Fruit fly (Drosophila melanogaster): Measurements from ENCODE around the gene Sarm.

DNA sequence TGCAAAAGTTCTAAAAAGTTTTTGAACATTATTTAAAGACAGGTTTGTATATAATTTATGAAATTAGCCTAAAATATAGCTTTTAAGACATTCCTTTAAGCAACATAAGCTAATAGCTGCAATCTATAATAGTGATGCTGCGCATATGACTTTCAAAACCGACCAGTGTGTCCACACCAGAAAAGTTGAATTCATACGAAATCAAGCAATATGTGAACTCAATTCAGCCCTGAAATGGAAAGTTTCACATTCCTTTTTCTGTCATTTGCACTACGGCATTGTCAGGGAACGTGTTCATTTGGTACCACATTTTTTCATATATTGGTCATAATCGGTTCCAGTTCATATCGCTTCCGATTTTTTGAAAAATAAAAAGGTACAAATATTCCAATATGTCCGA lies 45.2 kb downstream of the Sarm start, which contains the start of gene fan:
- TF ChIP-seq CG8301 (tag; optimal IDR thresholded peaks at IDR 0.05) (no peak), gl (tag; optimal IDR thresholded peaks at IDR 0.05) (no peak), CG12605 (GFP tag; IDR thresholded peaks at IDR 0.05) (no peak), CG32121 (GFP tag; IDR thresholded peaks at IDR 0.05) (no peak), CG9948 (tag; optimal IDR thresholded peaks at IDR 0.05) (no peak), CG34367 (tag; optimal IDR thresholded peaks at IDR 0.05) (no peak)
